Worm (Caenorhabditis elegans): ENCODE data around the gene C01G10.5.
"Not testable (repeated sequence)": the region's sequence is repeated elsewhere in the genome, so short reads cannot be mapped to it uniquely, and the experiment has no call there.

C01G10.5 gene

ce11 chrV:15115968-15116367 lies 26.6 kb upstream of the C01G10.5 start, which contains the start of gene T01G5.8:
T01G5.8 (plus strand) TSS chrV:15116268.
- TF ChIP-seq ceh-20 (GFP tag; IDR thresholded peaks at IDR 0.05); nhr-237 (tag; optimal IDR thresholded peaks at IDR 0.05); zip-11 (GFP tag; IDR thresholded peaks at IDR 0.05): not testable (repeated sequence)

- TF ChIP-seq tag-97 (GFP tag; IDR thresholded peaks at IDR 0.05) = no peak
- no peak for TF ChIP-seq ceh-62 (tag; optimal IDR thresholded peaks at IDR 0.05)
- TF ChIP-seq F10B5.3 (tag; optimal IDR thresholded peaks at IDR 0.05) = no peak
- TF ChIP-seq D1046.2 (GFP tag; IDR thresholded peaks at IDR 0.05) = no peak
- no peak for TF ChIP-seq nhr-28 (tag; optimal IDR thresholded peaks at IDR 0.05)
- no peak for TF ChIP-seq unc-62 (GFP tag; optimal IDR thresholded peaks at IDR 0.05 in 1 of 2)
- no peak for TF ChIP-seq unc-62 (tag; optimal IDR thresholded peaks at IDR 0.05)
- no peak for TF ChIP-seq lin-15B (tag; optimal IDR thresholded peaks at IDR 0.05)
- no peak for TF ChIP-seq madf-5 (GFP tag; IDR thresholded peaks at IDR 0.05)
- no peak for TF ChIP-seq fkh-10 (GFP tag; optimal IDR thresholded peaks at IDR 0.05)
- no peak for TF ChIP-seq hmg-1.1 (GFP tag; IDR thresholded peaks at IDR 0.05)
- no peak for TF ChIP-seq nhr-25 (tag; optimal IDR thresholded peaks at IDR 0.05; ENCODE audit: borderline replicate concordance, insufficient read depth)
- no peak for TF ChIP-seq daf-12 (tag; optimal IDR thresholded peaks at IDR 0.05)
Observed at ce11 chrV:15113992-15114391, 24.7 kb upstream of the C01G10.5 start, which contains the start of gene T01G5.6. T01G5.6 (minus strand) TSS chrV:15114092.

- no peak for TF ChIP-seq aly-2 (tag; optimal IDR thresholded peaks at IDR 0.05)
- no peak for TF ChIP-seq nhr-111 (GFP tag; optimal IDR thresholded peaks at IDR 0.05)
- no peak for TF ChIP-seq mxl-2 (GFP tag; conservative IDR thresholded peaks at IDR 0.05)
- no peak for TF ChIP-seq mep-1 (tag; optimal IDR thresholded peaks at IDR 0.05)
- TF ChIP-seq jun-1 (tag; optimal IDR thresholded peaks at IDR 0.05) = no peak
- no peak for TF ChIP-seq daf-12 (tag; optimal IDR thresholded peaks at IDR 0.05)
- no peak for TF ChIP-seq daf-8 (GFP tag; IDR thresholded peaks at IDR 0.05)
- TF ChIP-seq dve-1 (tag; optimal IDR thresholded peaks at IDR 0.05; ENCODE audit: insufficient read depth) = no peak
- no peak for TF ChIP-seq nhr-11 (tag; optimal IDR thresholded peaks at IDR 0.05)
- TF ChIP-seq spr-3 (GFP tag; optimal IDR thresholded peaks at IDR 0.05) = no peak
- TF ChIP-seq nhr-25 (tag; optimal IDR thresholded peaks at IDR 0.05; ENCODE audit: borderline replicate concordance, insufficient read depth) = no peak
- TF ChIP-seq F26F4.8 (GFP tag; conservative IDR thresholded peaks at IDR 0.05) = no peak
- TF ChIP-seq Y105C5A.15 (GFP tag; IDR thresholded peaks at IDR 0.05) = no peak
- TF ChIP-seq ama-1 (optimal IDR thresholded peaks at IDR 0.05) = no peak
- TF ChIP-seq nhr-28 (tag; optimal IDR thresholded peaks at IDR 0.05) = no peak
- no peak for TF ChIP-seq ceh-82 (tag; optimal IDR thresholded peaks at IDR 0.05)
- TF ChIP-seq madf-9 (GFP tag; conservative IDR thresholded peaks at IDR 0.05) = no peak
Observed at ce11 chrV:15111660-15112059, 22.3 kb upstream of the C01G10.5 start, which contains the start of gene T01G5.7. T01G5.7 (plus strand) TSS chrV:15111960.

- TF ChIP-seq lin-15B (tag; optimal IDR thresholded peaks at IDR 0.05) (no peak), ZK546.5 (tag; optimal IDR thresholded peaks at IDR 0.05) (no peak), mes-2 (tag; optimal IDR thresholded peaks at IDR 0.05; ENCODE audit: poor library complexity, severe bottlenecking) (no peak), fos-1 (tag; optimal IDR thresholded peaks at IDR 0.05) (no peak), spr-3 (GFP tag; optimal IDR thresholded peaks at IDR 0.05) (no peak), ctbp-1 (GFP tag; IDR thresholded peaks at IDR 0.05) (no peak), T20F7.1 (GFP tag; optimal IDR thresholded peaks at IDR 0.05) (no peak), dmd-9 (GFP tag; IDR thresholded peaks at IDR 0.05) (no peak), tag-97 (GFP tag; IDR thresholded peaks at IDR 0.05) (no peak), nhr-10 (tag; optimal IDR thresholded peaks at IDR 0.05) (no peak), zfp-3 (GFP tag; conservative IDR thresholded peaks at IDR 0.05) (no peak), dmd-6 (GFP tag; IDR thresholded peaks at IDR 0.05) (no peak), mxl-2 (GFP tag; conservative IDR thresholded peaks at IDR 0.05) (no peak), dpl-1 (GFP tag; optimal IDR thresholded peaks at IDR 0.05) (no peak)
Observed at ce11 chrV:15109260-15109659, 19.9 kb upstream of the C01G10.5 start, which contains the start of gene Y75B12A.2. Y75B12A.2 (plus strand) TSS chrV:15109560.

Data from whole organism, L4 larva.